Worm (Caenorhabditis elegans): ENCODE measurements around the gene K11D12.8.

DNA sequence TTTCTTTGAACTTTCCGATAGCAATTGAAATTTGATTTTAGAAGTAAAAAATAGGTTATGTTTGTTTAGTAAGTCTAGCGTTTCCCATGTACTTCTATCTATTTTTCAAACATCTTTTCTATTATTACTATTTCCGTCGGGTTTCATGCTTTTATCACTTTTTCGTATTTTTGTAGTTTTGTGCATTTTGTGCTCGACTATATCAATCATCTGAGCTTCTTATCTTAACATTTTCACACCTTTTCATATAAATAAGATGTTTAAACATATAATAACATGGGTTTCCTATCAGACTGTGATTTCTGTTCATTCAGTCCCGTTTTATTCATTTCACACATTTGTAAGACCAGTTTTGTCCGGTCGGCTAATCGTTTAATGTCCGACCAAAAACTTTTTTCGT lies 22.7 kb downstream of the K11D12.8 start:
- TF ChIP-seq ceh-82 (tag; optimal IDR thresholded peaks at IDR 0.05) (no peak), lin-15B (tag; optimal IDR thresholded peaks at IDR 0.05) (no peak), lsy-2 (tag; optimal IDR thresholded peaks at IDR 0.05) (no peak), alr-1 (tag; optimal IDR thresholded peaks at IDR 0.05; ENCODE audit: borderline replicate concordance) (no peak), skn-1 (tag; optimal IDR thresholded peaks at IDR 0.05) (no peak), unc-62 (GFP tag; optimal IDR thresholded peaks at IDR 0.05) (no peak), nhr-71 (tag; optimal IDR thresholded peaks at IDR 0.05) (peak; percentile 3), nhr-12 (tag; optimal IDR thresholded peaks at IDR 0.05) (no peak), lir-3 (tag; optimal IDR thresholded peaks at IDR 0.05; ENCODE audit: poor library complexity) (no peak), C04F5.9 (tag; optimal IDR thresholded peaks at IDR 0.05) (no peak), unc-98 (GFP tag; IDR thresholded peaks at IDR 0.05) (no peak), pqm-1 (tag; optimal IDR thresholded peaks at IDR 0.05) (no peak), snpc-4 (tag; optimal IDR thresholded peaks at IDR 0.05) (no peak)

Data from whole organism, L1 larva.